Worm (Caenorhabditis elegans) whole organism, early embryonic: ENCODE results near the gene spig-9.

Source experiments
- B0310.2 ChIP-seq: sonication (generic microtip); optimal IDR thresholded peaks from 2 replicates; lab custom pipeline; 2016; ENCODE audit warnings: mild to moderate bottlenecking, missing genetic modification characterization, missing compliant biosample characterization
- F13C5.2 ChIP-seq: sonication (generic microtip); optimal IDR thresholded peaks from 2 replicates; lab custom pipeline; 2017; ENCODE audit warnings: mild to moderate bottlenecking, missing genetic modification characterization, inconsistent platforms, missing compliant biosample characterization
- aly-1 ChIP-seq: sonication (generic microtip); optimal IDR thresholded peaks from 2 replicates; lab custom pipeline; 2016; ENCODE audit warnings: missing genetic modification characterization, missing compliant biosample characterization
- ama-1 ChIP-seq: fragments of 150-350 bp; optimal IDR thresholded peaks from 2 replicates; lab custom pipeline; 2014
- ceh-13 ChIP-seq: fragments of 200-800 bp; sonication (Bioruptor generic); optimal IDR thresholded peaks from 2 replicates; lab custom pipeline; 2018; ENCODE audit warnings: mild to moderate bottlenecking, missing genetic modification characterization, missing compliant biosample characterization
- ceh-36 ChIP-seq: sonication (generic microtip); optimal IDR thresholded peaks from 2 replicates; lab custom pipeline; 2016; ENCODE audit warnings: missing genetic modification characterization, inconsistent platforms, missing compliant biosample characterization
- ets-7 ChIP-seq: sonication (generic microtip); optimal IDR thresholded peaks from 2 replicates; lab custom pipeline; 2016; ENCODE audit warnings: missing genotype, missing genetic modification characterization, missing compliant biosample characterization
- flt-1 ChIP-seq: fragments of 200-800 bp; sonication (Bioruptor generic); IDR thresholded peaks from 2 replicates; pipeline ENCODE4 v1.3.6; 2022; ENCODE audit warnings: missing genetic modification characterization, missing compliant biosample characterization
- hmbx-1 ChIP-seq: sonication (generic microtip); optimal IDR thresholded peaks from 2 replicates; lab custom pipeline; 2016; ENCODE audit warnings: mild to moderate bottlenecking, missing genetic modification characterization, missing compliant biosample characterization
- hmg-4 ChIP-seq: fragments of 200-800 bp; sonication (Bioruptor generic); optimal IDR thresholded peaks from 2 replicates; lab custom pipeline; 2018; ENCODE audit warnings: mild to moderate bottlenecking, missing genetic modification characterization, missing compliant biosample characterization
- hnd-1 ChIP-seq: sonication (generic microtip); optimal IDR thresholded peaks from 2 replicates; lab custom pipeline; 2016; ENCODE audit warnings: missing genetic modification characterization, missing compliant biosample characterization
- pes-1 ChIP-seq: fragments of 200-800 bp; sonication (Bioruptor generic); IDR thresholded peaks from 2 replicates; pipeline ENCODE4 v1.3.6; 2022; ENCODE audit warnings: missing genetic modification reagents, missing genetic modification characterization, missing compliant biosample characterization
- scrt-1 ChIP-seq: fragments of 200-800 bp; sonication (Bioruptor generic); IDR thresholded peaks from 2 replicates; pipeline ENCODE4 v1.3.6; 2022; ENCODE audit warnings: missing genetic modification characterization, missing compliant biosample characterization
- sea-1 ChIP-seq: fragments of 200-800 bp; sonication (Bioruptor generic); conservative IDR thresholded peaks from 2 replicates; pipeline ENCODE4 v1.3.6; 2022; ENCODE audit warnings: missing genetic modification characterization, missing compliant biosample characterization
- tbx-11 ChIP-seq: fragments of 200-800 bp; sonication (Bioruptor generic); IDR thresholded peaks from 2 replicates; pipeline ENCODE4 v1.3.6; 2022; ENCODE audit warnings: missing genetic modification characterization, missing compliant biosample characterization
- tbx-37 ChIP-seq: fragments of 200-800 bp; sonication (Bioruptor generic); conservative IDR thresholded peaks from 2 replicates; pipeline ENCODE4 v1.3.6; 2022; ENCODE audit warnings: missing genetic modification reagents, missing genetic modification characterization, missing compliant biosample characterization
- tra-4 ChIP-seq: sonication (generic microtip); optimal IDR thresholded peaks from 2 replicates; lab custom pipeline; 2017; ENCODE audit warnings: missing genetic modification characterization, missing compliant biosample characterization

Gene spig-9

DNA sequence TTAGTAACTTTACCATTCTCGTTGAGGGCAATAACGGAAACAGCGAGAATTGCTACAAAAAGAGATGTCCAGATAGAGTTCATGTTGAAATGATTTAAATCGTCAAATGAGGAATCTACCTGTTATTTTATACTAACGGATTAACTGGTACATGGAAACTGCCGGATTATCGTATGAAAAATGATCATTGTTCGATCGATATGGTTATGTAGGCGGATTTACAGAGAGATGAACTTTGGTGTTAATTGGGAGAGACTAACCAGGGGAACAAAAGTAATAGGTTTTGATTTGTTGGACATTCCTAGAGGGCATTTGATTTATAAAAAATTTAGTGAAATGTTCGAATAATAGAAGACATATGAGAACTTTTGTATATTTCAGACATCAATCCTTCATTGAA, at the start of gene spig-9:
spig-9 (minus strand) TSS at position 101 of the 400 bp plus-strand sequence.
- TF ChIP-seq B0310.2 (tag; lab: Kevin White, UChicago) (no peak), aly-1 (no peak), hmg-4 (no peak), tbx-37 (GFP tag; lab: Robert Waterston, UW) (no peak), ama-1 (lab: Kevin White, UChicago) (no peak), sea-1 (GFP tag; lab: Robert Waterston, UW) (no peak), tra-4 (tag; lab: Kevin White, UChicago) (no peak), hnd-1 (tag; lab: Kevin White, UChicago) (no peak)

DNA sequence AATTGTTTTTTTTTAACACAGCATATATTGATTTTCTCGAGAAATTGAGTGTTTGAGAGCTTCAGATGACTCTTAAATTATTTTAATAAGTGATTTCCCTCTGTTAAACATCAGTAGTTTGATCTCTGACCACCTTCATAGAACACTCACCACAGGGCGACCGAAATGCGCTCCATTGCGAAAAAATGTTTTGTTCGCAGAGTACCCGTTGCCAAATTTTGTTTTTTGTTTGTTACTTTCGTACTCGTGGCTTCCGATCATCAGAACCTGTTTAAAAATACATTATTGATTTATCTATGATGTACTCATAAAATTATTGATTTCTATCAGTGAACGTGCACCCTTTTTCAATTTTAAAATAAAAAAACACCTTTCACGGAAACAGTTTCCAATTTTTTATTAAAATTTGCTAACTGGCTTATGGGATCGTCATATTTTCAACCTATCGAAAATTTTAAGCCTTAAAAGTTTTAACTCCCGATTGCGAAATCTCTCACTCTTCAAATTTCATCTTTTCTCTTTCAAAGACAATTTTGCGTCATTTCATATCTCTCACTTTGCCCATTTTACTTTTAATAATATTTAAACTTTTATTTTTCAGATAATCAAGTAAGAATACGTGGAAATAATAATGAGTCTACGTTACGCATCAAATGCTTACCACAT, 49.1 kb upstream of the spig-9 start, which contains the start of gene letm-1:
letm-1 (plus strand) TSS at position 598 of the 666 bp plus-strand sequence.
- TF ChIP-seq tra-4 (tag; lab: Kevin White, UChicago) (no peak), B0310.2 (tag; lab: Kevin White, UChicago) (no peak), pes-1 (GFP tag; lab: Robert Waterston, UW) (no peak), hmbx-1 (tag; lab: Kevin White, UChicago) (no peak), sea-1 (GFP tag; lab: Robert Waterston, UW) (no peak), flt-1 (GFP tag; lab: Robert Waterston, UW) (no peak), ceh-13 (no peak), tbx-37 (GFP tag; lab: Robert Waterston, UW) (no peak), tbx-11 (GFP tag; lab: Robert Waterston, UW) (no peak), aly-1 (no peak), scrt-1 (GFP tag; lab: Robert Waterston, UW) (no peak), ama-1 (lab: Kevin White, UChicago) (no peak), ets-7 (tag; lab: Kevin White, UChicago) (no peak), ceh-36 (tag; lab: Kevin White, UChicago) (no peak), hmg-4 (no peak), hnd-1 (tag; lab: Kevin White, UChicago) (no peak), F13C5.2 (no peak)

DNA sequence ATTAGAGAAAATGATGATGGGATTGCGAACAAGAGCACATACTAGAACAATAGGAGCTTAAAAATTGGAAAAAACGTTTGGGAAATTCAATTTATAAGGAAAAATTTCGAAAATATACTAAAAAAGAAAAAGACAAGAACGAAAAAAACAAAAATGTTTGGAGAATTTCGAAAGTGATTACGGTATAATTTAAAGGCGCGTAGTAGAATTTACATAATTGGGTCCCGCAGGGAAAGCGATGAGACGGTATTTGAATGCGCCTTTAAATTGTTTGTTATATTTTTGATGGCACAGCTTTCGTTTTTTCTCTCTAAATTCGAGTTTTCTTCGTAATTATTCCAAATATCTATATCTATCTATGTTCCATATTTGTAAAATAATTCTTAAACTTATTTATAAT, 48.4 kb upstream of the spig-9 start:
- TF ChIP-seq tbx-11 (GFP tag; lab: Robert Waterston, UW) = no peak
- TF ChIP-seq scrt-1 (GFP tag; lab: Robert Waterston, UW) = no peak
- no peak for TF ChIP-seq ama-1 (lab: Kevin White, UChicago)
- no peak for TF ChIP-seq hmbx-1 (tag; lab: Kevin White, UChicago)
- no peak for TF ChIP-seq pes-1 (GFP tag; lab: Robert Waterston, UW)
- TF ChIP-seq F13C5.2 = no peak
- no peak for TF ChIP-seq ceh-36 (tag; lab: Kevin White, UChicago)
- no peak for TF ChIP-seq aly-1
- no peak for TF ChIP-seq hmg-4
- TF ChIP-seq ets-7 (tag; lab: Kevin White, UChicago) = no peak
- TF ChIP-seq ceh-13 = no peak
- no peak for TF ChIP-seq sea-1 (GFP tag; lab: Robert Waterston, UW)
- no peak for TF ChIP-seq hnd-1 (tag; lab: Kevin White, UChicago)
- no peak for TF ChIP-seq tbx-37 (GFP tag; lab: Robert Waterston, UW)
- no peak for TF ChIP-seq tra-4 (tag; lab: Kevin White, UChicago)
- TF ChIP-seq flt-1 (GFP tag; lab: Robert Waterston, UW) = no peak
- no peak for TF ChIP-seq B0310.2 (tag; lab: Kevin White, UChicago)

DNA sequence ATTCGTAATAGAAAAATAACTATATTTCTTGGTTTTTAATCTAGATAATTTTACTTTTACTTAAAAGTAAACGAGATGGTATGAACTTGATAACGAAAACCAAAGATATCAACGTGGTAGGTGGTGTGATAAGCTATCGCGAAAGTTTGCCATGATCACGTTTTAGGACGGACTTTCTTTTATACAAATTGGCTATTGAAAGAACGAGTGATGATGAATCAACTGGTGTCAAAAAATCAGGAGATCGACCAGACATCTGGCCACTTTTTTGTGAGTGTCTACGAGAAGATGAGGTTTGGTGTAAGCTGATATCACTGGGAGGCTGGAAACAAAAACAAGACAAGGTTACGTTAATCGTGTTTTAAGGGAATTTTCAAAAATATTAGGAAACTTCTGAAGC, 47.5 kb upstream of the spig-9 start:
- TF ChIP-seq hmbx-1 (tag; lab: Kevin White, UChicago) (no peak), ceh-36 (tag; lab: Kevin White, UChicago) (no peak), ets-7 (tag; lab: Kevin White, UChicago) (no peak), ama-1 (lab: Kevin White, UChicago) (no peak), tbx-37 (GFP tag; lab: Robert Waterston, UW) (no peak), hmg-4 (no peak), B0310.2 (tag; lab: Kevin White, UChicago) (no peak), scrt-1 (GFP tag; lab: Robert Waterston, UW) (no peak), F13C5.2 (no peak), sea-1 (GFP tag; lab: Robert Waterston, UW) (no peak), ceh-13 (no peak), aly-1 (no peak), tra-4 (tag; lab: Kevin White, UChicago) (no peak), pes-1 (GFP tag; lab: Robert Waterston, UW) (no peak), tbx-11 (GFP tag; lab: Robert Waterston, UW) (no peak), hnd-1 (tag; lab: Kevin White, UChicago) (no peak), flt-1 (GFP tag; lab: Robert Waterston, UW) (no peak)

DNA sequence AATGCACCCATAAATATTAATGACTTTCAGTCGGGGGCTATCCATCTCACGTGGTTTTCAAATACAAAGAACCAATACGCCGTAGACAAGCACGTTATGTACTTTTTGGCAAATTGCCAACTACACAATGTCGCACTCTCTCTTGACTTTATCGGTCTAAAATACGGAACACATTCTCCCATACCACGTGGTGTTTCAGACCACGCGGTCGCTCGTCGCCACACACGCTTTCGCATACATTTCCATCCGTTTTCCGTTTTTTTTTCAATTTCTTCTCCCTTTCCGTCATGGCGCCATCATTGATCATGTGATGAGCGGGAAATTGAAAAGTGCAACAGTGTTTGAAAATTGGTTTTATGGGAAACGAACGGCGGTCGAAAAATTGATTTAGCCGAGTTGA, 46.9 kb upstream of the spig-9 start:
- TF ChIP-seq hmg-4 (no peak), hnd-1 (tag; lab: Kevin White, UChicago) (no peak), F13C5.2 (no peak), B0310.2 (tag; lab: Kevin White, UChicago) (no peak), tra-4 (tag; lab: Kevin White, UChicago) (no peak), ets-7 (tag; lab: Kevin White, UChicago) (no peak), ceh-36 (tag; lab: Kevin White, UChicago) (no peak), pes-1 (GFP tag; lab: Robert Waterston, UW) (no peak), flt-1 (GFP tag; lab: Robert Waterston, UW) (no peak), sea-1 (GFP tag; lab: Robert Waterston, UW) (no peak), tbx-11 (GFP tag; lab: Robert Waterston, UW) (no peak), ceh-13 (no peak), tbx-37 (GFP tag; lab: Robert Waterston, UW) (no peak)

DNA sequence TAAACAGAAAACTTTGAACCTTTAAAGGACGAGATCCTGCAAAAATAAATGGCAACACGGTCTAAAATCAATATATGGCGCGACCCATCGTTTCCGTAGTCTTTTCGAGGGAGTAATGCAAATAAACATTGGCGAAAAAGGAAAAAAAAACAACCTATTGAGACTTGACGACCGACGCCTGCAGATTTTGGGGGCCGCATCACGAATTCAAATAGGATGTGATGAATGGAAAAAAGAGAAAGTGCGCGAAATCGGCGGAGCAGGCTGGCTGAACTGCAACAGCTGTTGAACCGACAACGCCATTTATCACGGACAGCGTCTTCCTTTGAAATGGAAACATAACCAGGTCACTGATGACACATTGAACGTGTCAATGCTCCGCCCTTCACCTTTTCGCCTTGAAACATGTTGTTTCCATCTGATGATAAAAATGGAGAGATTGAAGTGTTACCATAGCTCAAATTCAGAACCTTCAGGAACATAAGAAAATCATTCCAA, 46.2 kb upstream of the spig-9 start:
- TF ChIP-seq tra-4 (tag; lab: Kevin White, UChicago) (no peak), pes-1 (GFP tag; lab: Robert Waterston, UW) (no peak), hmg-4 (no peak), ceh-13 (no peak), flt-1 (GFP tag; lab: Robert Waterston, UW) (no peak), F13C5.2 (no peak), B0310.2 (tag; lab: Kevin White, UChicago) (no peak), tbx-37 (GFP tag; lab: Robert Waterston, UW) (no peak), scrt-1 (GFP tag; lab: Robert Waterston, UW) (no peak), sea-1 (GFP tag; lab: Robert Waterston, UW) (no peak), ceh-36 (tag; lab: Kevin White, UChicago) (no peak), hmbx-1 (tag; lab: Kevin White, UChicago) (no peak)
